Worm (Caenorhabditis elegans) whole organism, early embryonic: ENCODE measurements around the gene slfl-5.

ENCODE experiments used
- aly-1 ChIP-seq: sonication (generic microtip); optimal IDR thresholded peaks from 2 replicates; lab custom pipeline; 2016; ENCODE audit warnings: missing genetic modification characterization, missing compliant biosample characterization
- ama-1 ChIP-seq: fragments of 150-350 bp; optimal IDR thresholded peaks from 2 replicates; lab custom pipeline; 2014
- ceh-36 ChIP-seq: sonication (generic microtip); optimal IDR thresholded peaks from 2 replicates; lab custom pipeline; 2016; ENCODE audit warnings: missing genetic modification characterization, inconsistent platforms, missing compliant biosample characterization
- ets-7 ChIP-seq: sonication (generic microtip); optimal IDR thresholded peaks from 2 replicates; lab custom pipeline; 2016; ENCODE audit warnings: missing genotype, missing genetic modification characterization, missing compliant biosample characterization
- sea-1 ChIP-seq: fragments of 200-800 bp; sonication (Bioruptor generic); conservative IDR thresholded peaks from 2 replicates; pipeline ENCODE4 v1.3.6; 2022; ENCODE audit warnings: missing genetic modification characterization, missing compliant biosample characterization
- tbx-37 ChIP-seq: fragments of 200-800 bp; sonication (Bioruptor generic); conservative IDR thresholded peaks from 2 replicates; pipeline ENCODE4 v1.3.6; 2022; ENCODE audit warnings: missing genetic modification reagents, missing genetic modification characterization, missing compliant biosample characterization

- TF ChIP-seq sea-1 (GFP tag; lab: Robert Waterston, UW), result no peak
- no peak for TF ChIP-seq ets-7 (tag; lab: Kevin White, UChicago)
- no peak for TF ChIP-seq aly-1 (tag; lab: Kevin White, UChicago)
- TF ChIP-seq tbx-37 (GFP tag; lab: Robert Waterston, UW), result no peak
- TF ChIP-seq ceh-36 (tag; lab: Kevin White, UChicago), result no peak
- TF ChIP-seq ama-1 (lab: Kevin White, UChicago), result no peak
Measured at ce11 chrV:12269272-12269767, 24.5 kb upstream of the slfl-5 start, which contains the start of gene twk-24.
